Worm (Caenorhabditis elegans): ENCODE data around the gene F14F9.3.

The F14F9.3 gene

ce11 chrV:5137919-5138318 lies at the start of gene F14F9.3:
Gene F14F9.3, plus strand, starts transcription at chrV:5138219.
- TF ChIP-seq lin-35 (GFP tag; optimal IDR thresholded peaks at IDR 0.05), result no peak
- no peak for TF ChIP-seq C04F5.9 (tag; optimal IDR thresholded peaks at IDR 0.05)

- TF ChIP-seq lin-14 (GFP tag; optimal IDR thresholded peaks at IDR 0.05) (peak; percentile 74), fkh-8 (tag; optimal IDR thresholded peaks at IDR 0.05) (no peak), vab-15 (tag; optimal IDR thresholded peaks at IDR 0.05) (no peak), egl-27 (tag; optimal IDR thresholded peaks at IDR 0.05) (no peak), xbp-1 (tag; optimal IDR thresholded peaks at IDR 0.05) (no peak), aly-2 (tag; optimal IDR thresholded peaks at IDR 0.05) (no peak), nhr-71 (tag; optimal IDR thresholded peaks at IDR 0.05) (peak; percentile 35), efl-1 (optimal IDR thresholded peaks at IDR 0.05) (no peak), efl-1 (GFP tag; optimal IDR thresholded peaks at IDR 0.05 in 1 of 2) (peak in 1 of 2 experiments; percentile 38), nhr-47 (tag; optimal IDR thresholded peaks at IDR 0.05) (peak; percentile 14), nhr-11 (tag; optimal IDR thresholded peaks at IDR 0.05) (no peak), fkh-10 (GFP tag; optimal IDR thresholded peaks at IDR 0.05) (peak; percentile 9), hpl-2 (GFP tag; optimal IDR thresholded peaks at IDR 0.05) (no peak), dpl-1 (GFP tag; optimal IDR thresholded peaks at IDR 0.05) (no peak), egl-13 (tag; optimal IDR thresholded peaks at IDR 0.05) (peak; percentile 22), unc-30 (tag; optimal IDR thresholded peaks at IDR 0.05) (no peak), lin-15B (tag; optimal IDR thresholded peaks at IDR 0.05) (no peak), ztf-4 (tag; optimal IDR thresholded peaks at IDR 0.05) (no peak), rnt-1 (tag; optimal IDR thresholded peaks at IDR 0.05) (no peak), ztf-11 (tag; optimal IDR thresholded peaks at IDR 0.05) (no peak), tbx-2 (tag; optimal IDR thresholded peaks at IDR 0.05) (peak; percentile 63), blmp-1 (tag; optimal IDR thresholded peaks at IDR 0.05) (no peak)
Measured at ce11 chrV:5088311-5088710, 49.7 kb upstream of the F14F9.3 start.

ce11 chrV:5089497-5090134 lies 48.4 kb upstream of the F14F9.3 start, which contains the start of gene glb-32:
Gene glb-32, minus strand, starts transcription at chrV:5089547.
- TF ChIP-seq pqm-1 (tag; optimal IDR thresholded peaks at IDR 0.05) (no peak), lin-14 (GFP tag; optimal IDR thresholded peaks at IDR 0.05) (peak; percentile 71), egl-13 (tag; optimal IDR thresholded peaks at IDR 0.05) (peak; percentile 80), nhr-47 (tag; optimal IDR thresholded peaks at IDR 0.05) (peak; percentile 24), unc-86 (tag; optimal IDR thresholded peaks at IDR 0.05) (peak; percentile 75), lin-15B (tag; optimal IDR thresholded peaks at IDR 0.05) (no peak), nhr-71 (tag; optimal IDR thresholded peaks at IDR 0.05) (peak; percentile 48)

- TF ChIP-seq lsy-2 (tag; optimal IDR thresholded peaks at IDR 0.05), result peak in 1 of 2 experiments; percentile 2
- TF ChIP-seq lin-14 (GFP tag; optimal IDR thresholded peaks at IDR 0.05), result peak; percentile 59
- TF ChIP-seq ceh-8 (GFP tag; optimal IDR thresholded peaks at IDR 0.05), result no peak
- TF ChIP-seq elt-3 (tag; optimal IDR thresholded peaks at IDR 0.05), result no peak
- peak; percentile 52 for TF ChIP-seq fkh-10 (GFP tag; optimal IDR thresholded peaks at IDR 0.05)
- TF ChIP-seq skn-1 (tag; optimal IDR thresholded peaks at IDR 0.05), result no peak
- TF ChIP-seq rnt-1 (tag; optimal IDR thresholded peaks at IDR 0.05), result no peak
- TF ChIP-seq aly-2 (tag; optimal IDR thresholded peaks at IDR 0.05), result no peak
- no peak for TF ChIP-seq tbx-2 (tag; optimal IDR thresholded peaks at IDR 0.05)
- no peak for TF ChIP-seq irx-1 (tag; optimal IDR thresholded peaks at IDR 0.05)
- TF ChIP-seq fkh-8 (tag; optimal IDR thresholded peaks at IDR 0.05), result peak; percentile 3
- TF ChIP-seq nhr-76 (tag; optimal IDR thresholded peaks at IDR 0.05), result no peak
- no peak for TF ChIP-seq ceh-90 (tag; optimal IDR thresholded peaks at IDR 0.05)
- TF ChIP-seq ceh-63 (GFP tag; optimal IDR thresholded peaks at IDR 0.05), result no peak
- TF ChIP-seq nhr-47 (tag; optimal IDR thresholded peaks at IDR 0.05), result peak; percentile 18
Measured at ce11 chrV:5090386-5090785, 47.6 kb upstream of the F14F9.3 start.

- TF ChIP-seq fkh-4 (tag; optimal IDR thresholded peaks at IDR 0.05; ENCODE audit: borderline replicate concordance), result no peak
- no peak for TF ChIP-seq snpc-4 (tag; optimal IDR thresholded peaks at IDR 0.05)
- no peak for TF ChIP-seq xbp-1 (tag; optimal IDR thresholded peaks at IDR 0.05)
- TF ChIP-seq hlh-17 (GFP tag; optimal IDR thresholded peaks at IDR 0.05; ENCODE audit: borderline replicate concordance), result no peak
- no peak for TF ChIP-seq ets-5 (GFP tag; IDR thresholded peaks at IDR 0.05)
- TF ChIP-seq fkh-8 (tag; optimal IDR thresholded peaks at IDR 0.05), result no peak
- no peak for TF ChIP-seq aha-1 (tag; optimal IDR thresholded peaks at IDR 0.05)
- TF ChIP-seq skn-1 (tag; optimal IDR thresholded peaks at IDR 0.05), result no peak
- TF ChIP-seq C16A3.4 (tag; optimal IDR thresholded peaks at IDR 0.05), result no peak
- TF ChIP-seq mef-2 (tag; optimal IDR thresholded peaks at IDR 0.05), result no peak
- no peak for TF ChIP-seq pag-3 (tag; optimal IDR thresholded peaks at IDR 0.05; ENCODE audit: borderline replicate concordance, insufficient read depth)
- TF ChIP-seq nhr-90 (tag; optimal IDR thresholded peaks at IDR 0.05; ENCODE audit: poor library complexity), result no peak
- no peak for TF ChIP-seq jun-1 (tag; optimal IDR thresholded peaks at IDR 0.05)
- no peak for TF ChIP-seq isw-1 (GFP tag; IDR thresholded peaks at IDR 0.05)
Measured at ce11 chrV:5097035-5097434, 41.0 kb upstream of the F14F9.3 start, which contains the start of gene C04F5.2. Gene C04F5.2, minus strand, starts transcription at chrV:5097135.
